Fruit fly (Drosophila melanogaster) whole organism, embryonic: ENCODE data around the gene CG10068.

Experiments
- Ada2b ChIP-seq: fragments of 200-800 bp; sonication (Bioruptor generic); IDR thresholded peaks from 2 replicates; pipeline ENCODE4 v1.3.6; 2022; ENCODE audit warnings: missing biosample characterization, missing genetic modification characterization
- B-H1 ChIP-seq: fragments of 200-800 bp; sonication (Bioruptor generic); IDR thresholded peaks from 3 replicates; pipeline ENCODE4 v1.3.6; 2022; ENCODE audit warnings: missing biosample characterization, missing genetic modification characterization
- CG10462 ChIP-seq: fragments of 200-800 bp; sonication (Bioruptor generic); optimal IDR thresholded peaks from 2 replicates; lab custom pipeline; 2016; ENCODE audit warnings: missing biosample characterization, missing genetic modification characterization
- CG14014 ChIP-seq: fragments of 200-800 bp; sonication (Bioruptor generic); IDR thresholded peaks from 2 replicates; pipeline ENCODE4 v1.3.6; 2022; ENCODE audit warnings: missing biosample characterization, missing genetic modification characterization
- CG15073 ChIP-seq: fragments of 200-800 bp; sonication (Bioruptor generic); optimal IDR thresholded peaks from 2 replicates; lab custom pipeline; 2016; ENCODE audit warnings: missing biosample characterization, missing genetic modification characterization
- CG15479 ChIP-seq: fragments of 200-800 bp; sonication (Bioruptor generic); optimal IDR thresholded peaks from 3 replicates; lab custom pipeline; 2019; ENCODE audit warnings: missing biosample characterization, mild to moderate bottlenecking, missing genetic modification characterization, moderate library complexity
- CG17361 ChIP-seq: fragments of 200-800 bp; sonication (Bioruptor generic); IDR thresholded peaks from 3 replicates; pipeline ENCODE4 v1.3.6; 2022; ENCODE audit warnings: missing biosample characterization, missing genetic modification characterization
- CG18476 ChIP-seq: fragments of 200-800 bp; sonication (Bioruptor generic); optimal IDR thresholded peaks from 2 replicates; lab custom pipeline; 2016; ENCODE audit warnings: missing biosample characterization, mild to moderate bottlenecking, missing genetic modification characterization
- CG18619 ChIP-seq: fragments of 200-800 bp; sonication (Bioruptor generic); optimal IDR thresholded peaks from 3 replicates; lab custom pipeline; 2017; ENCODE audit warnings: missing biosample characterization, mild to moderate bottlenecking, missing genetic modification characterization
- CG2202 ChIP-seq: fragments of 200-800 bp; sonication (Bioruptor generic); optimal IDR thresholded peaks from 2 replicates; lab custom pipeline; 2018; ENCODE audit warnings: missing biosample characterization, mild to moderate bottlenecking, missing genetic modification characterization
- CG31365 ChIP-seq: fragments of 200-800 bp; sonication (Bioruptor generic); optimal IDR thresholded peaks from 2 replicates; lab custom pipeline; 2018; ENCODE audit warnings: missing biosample characterization, mild to moderate bottlenecking, missing genetic modification characterization
- CG34224 ChIP-seq: fragments of 200-800 bp; sonication (Bioruptor generic); IDR thresholded peaks from 3 replicates; pipeline ENCODE4 v1.3.6; 2022; ENCODE audit warnings: missing biosample characterization, missing genetic modification characterization; ENCODE audit not compliant: partially characterized antibody
- CG4360 ChIP-seq: fragments of 200-800 bp; sonication (Bioruptor generic); IDR thresholded peaks from 2 replicates; pipeline ENCODE4 v1.3.6; 2022; ENCODE audit warnings: missing biosample characterization, missing genetic modification characterization
- CG4820 ChIP-seq: fragments of 200-800 bp; sonication (Bioruptor generic); optimal IDR thresholded peaks from 3 replicates; lab custom pipeline; 2016; ENCODE audit warnings: missing biosample characterization, missing genetic modification characterization
- CG6254 ChIP-seq: fragments of 200-800 bp; sonication (Bioruptor generic); optimal IDR thresholded peaks from 3 replicates; lab custom pipeline; 2017; ENCODE audit warnings: mild to moderate bottlenecking, missing biosample characterization, missing genetic modification reagents, missing genetic modification characterization
- CG7745 ChIP-seq: fragments of 200-800 bp; sonication (Bioruptor generic); optimal IDR thresholded peaks from 2 replicates; lab custom pipeline; 2018; ENCODE audit warnings: missing biosample characterization, mild to moderate bottlenecking, missing genetic modification characterization, moderate library complexity
- CG8359 ChIP-seq: fragments of 200-800 bp; sonication (Bioruptor generic); optimal IDR thresholded peaks from 2 replicates; lab custom pipeline; 2017; ENCODE audit warnings: missing biosample characterization, mild to moderate bottlenecking, missing genetic modification characterization, borderline replicate concordance
- CG9817 ChIP-seq: fragments of 200-800 bp; sonication (Bioruptor generic); optimal IDR thresholded peaks from 2 replicates; lab custom pipeline; 2018; ENCODE audit warnings: missing biosample characterization, mild to moderate bottlenecking, missing genetic modification characterization, moderate library complexity
- CG9876 ChIP-seq: fragments of 200-800 bp; sonication (Bioruptor generic); optimal IDR thresholded peaks from 2 replicates; lab custom pipeline; 2016; ENCODE audit warnings: missing biosample characterization, missing genetic modification characterization
- Dek ChIP-seq: fragments of 200-800 bp; sonication (Bioruptor generic); optimal IDR thresholded peaks from 3 replicates; lab custom pipeline; 2019; ENCODE audit warnings: missing biosample characterization, mild to moderate bottlenecking, missing genetic modification characterization, moderate library complexity
- Dp ChIP-seq: fragments of 200-800 bp; sonication (Bioruptor generic); optimal IDR thresholded peaks from 2 replicates; lab custom pipeline; 2018; ENCODE audit warnings: missing biosample characterization, mild to moderate bottlenecking, missing genetic modification characterization, moderate library complexity
- Ets97D ChIP-seq: fragments of 200-800 bp; sonication (Bioruptor generic); optimal IDR thresholded peaks from 3 replicates; lab custom pipeline; 2016; ENCODE audit warnings: missing biosample characterization, missing genetic modification characterization
- Fer3 ChIP-seq: fragments of 200-800 bp; sonication (Bioruptor generic); optimal IDR thresholded peaks from 2 replicates; lab custom pipeline; 2018; ENCODE audit warnings: missing biosample characterization, mild to moderate bottlenecking, missing genetic modification characterization, moderate library complexity
- Hmx ChIP-seq: fragments of 200-800 bp; sonication (Bioruptor generic); optimal IDR thresholded peaks from 2 replicates; lab custom pipeline; 2016; ENCODE audit warnings: missing biosample characterization, missing genetic modification characterization
- Hsf ChIP-seq: fragments of 200-800 bp; sonication (Bioruptor generic); optimal IDR thresholded peaks from 3 replicates; lab custom pipeline; 2016; ENCODE audit warnings: missing biosample characterization, missing genetic modification characterization
- Lhr ChIP-seq: fragments of 200-800 bp; sonication (Bioruptor generic); optimal IDR thresholded peaks from 3 replicates; lab custom pipeline; 2017; ENCODE audit warnings: mild to moderate bottlenecking, missing biosample characterization, missing genetic modification reagents, missing genetic modification characterization
- Meics ChIP-seq: fragments of 200-800 bp; sonication (Bioruptor generic); optimal IDR thresholded peaks from 2 replicates; lab custom pipeline; 2017; ENCODE audit warnings: missing biosample characterization, mild to moderate bottlenecking, missing genetic modification characterization
- Mes4 ChIP-seq: fragments of 200-800 bp; sonication (Bioruptor generic); optimal IDR thresholded peaks from 2 replicates; lab custom pipeline; 2016; ENCODE audit warnings: missing biosample characterization, missing genetic modification characterization
- NK7.1 ChIP-seq: fragments of 200-800 bp; sonication (Bioruptor generic); optimal IDR thresholded peaks from 3 replicates; lab custom pipeline; 2016; ENCODE audit warnings: missing biosample characterization, missing genetic modification characterization
- Xrp1 ChIP-seq: fragments of 200-800 bp; sonication (Bioruptor generic); IDR thresholded peaks from 2 replicates; pipeline ENCODE4 v1.3.6; 2022; ENCODE audit warnings: missing biosample characterization, missing genetic modification characterization
- bbx ChIP-seq: fragments of 200-800 bp; sonication (Bioruptor generic); IDR thresholded peaks from 2 replicates; pipeline ENCODE4 v1.3.6; 2022; ENCODE audit warnings: missing biosample characterization, missing genetic modification characterization; ENCODE audit not compliant: partially characterized antibody
- crc ChIP-seq: fragments of 200-800 bp; sonication (Bioruptor generic); optimal IDR thresholded peaks from 2 replicates; lab custom pipeline; 2016; ENCODE audit warnings: missing biosample characterization, missing genetic modification characterization
- dan ChIP-seq: fragments of 200-800 bp; sonication (Bioruptor generic); IDR thresholded peaks from 2 replicates; pipeline ENCODE4 v1.3.6; 2022; ENCODE audit warnings: missing biosample characterization, missing genetic modification characterization
- dati ChIP-seq: fragments of 200-800 bp; sonication (Bioruptor generic); IDR thresholded peaks from 2 replicates; pipeline ENCODE4 v1.3.6; 2022; ENCODE audit warnings: missing biosample characterization, missing genetic modification characterization
- dysf ChIP-seq: fragments of 200-800 bp; sonication (Bioruptor generic); IDR thresholded peaks from 3 replicates; pipeline ENCODE4 v1.3.6; 2022; ENCODE audit warnings: missing biosample characterization, missing genetic modification characterization
- emc ChIP-seq: fragments of 200-800 bp; sonication (Bioruptor generic); optimal IDR thresholded peaks from 2 replicates; lab custom pipeline; 2016; ENCODE audit warnings: missing biosample characterization, missing genetic modification characterization
- ewg ChIP-seq: fragments of 200-800 bp; sonication (Bioruptor generic); optimal IDR thresholded peaks from 3 replicates; lab custom pipeline; 2017; ENCODE audit warnings: mild to moderate bottlenecking, missing biosample characterization, missing genetic modification reagents, missing genetic modification characterization
- fd64A ChIP-seq: fragments of 200-800 bp; sonication (Bioruptor generic); optimal IDR thresholded peaks from 3 replicates; lab custom pipeline; 2018; ENCODE audit warnings: missing biosample characterization, mild to moderate bottlenecking, missing genetic modification characterization
- h ChIP-seq: fragments of >200 bp; optimal IDR thresholded peaks from 2 replicates; lab custom pipeline; 2017
- ind ChIP-seq: fragments of 200-800 bp; sonication (Bioruptor generic); optimal IDR thresholded peaks from 3 replicates; lab custom pipeline; 2016; ENCODE audit warnings: missing biosample characterization, missing genetic modification characterization
- insv ChIP-seq, 2 experiments: fragments of 200-800 bp; sonication (Bioruptor generic); optimal IDR thresholded peaks; 3 replicates each; lab custom pipeline; 2016 to 2018; ENCODE audit warnings: missing biosample characterization in 2 of 2, missing genetic modification characterization in 2 of 2
- knrl ChIP-seq: fragments of 200-800 bp; sonication (Bioruptor generic); IDR thresholded peaks from 3 replicates; pipeline ENCODE4 v1.3.6; 2022; ENCODE audit warnings: missing biosample characterization, missing genetic modification characterization; ENCODE audit not compliant: partially characterized antibody
- lilli ChIP-seq: fragments of 200-800 bp; sonication (Bioruptor generic); optimal IDR thresholded peaks from 3 replicates; lab custom pipeline; 2016; ENCODE audit warnings: missing biosample characterization, missing genetic modification characterization
- psq ChIP-seq: fragments of 200-800 bp; sonication (Bioruptor generic); optimal IDR thresholded peaks from 2 replicates; lab custom pipeline; 2017; ENCODE audit warnings: missing biosample characterization, missing genetic modification characterization
- sens ChIP-seq: fragments of 200-800 bp; sonication (Bioruptor generic); peaks from one replicate; lab custom pipeline; 2016; ENCODE audit warnings: missing biosample characterization, missing genetic modification characterization
- shn ChIP-seq: fragments of 200-800 bp; sonication (Bioruptor generic); optimal IDR thresholded peaks from 3 replicates; lab custom pipeline; 2016; ENCODE audit warnings: missing biosample characterization, missing genetic modification characterization
- sim ChIP-seq: fragments of 200-800 bp; sonication (Bioruptor generic); IDR thresholded peaks from 2 replicates; pipeline ENCODE4 v1.3.6; 2022; ENCODE audit warnings: missing biosample characterization, missing genetic modification characterization
- ssp ChIP-seq: fragments of 200-800 bp; sonication (Bioruptor generic); IDR thresholded peaks from 2 replicates; pipeline ENCODE4 v1.3.6; 2022; ENCODE audit warnings: missing biosample characterization, missing genetic modification characterization
- wor ChIP-seq: fragments of 200-800 bp; sonication (Bioruptor generic); IDR thresholded peaks from 2 replicates; pipeline ENCODE4 v1.3.6; 2022; ENCODE audit warnings: missing biosample characterization, missing genetic modification characterization
- zen2 ChIP-seq: fragments of 200-800 bp; sonication (Bioruptor generic); IDR thresholded peaks from 3 replicates; pipeline ENCODE4 v1.3.6; 2022; ENCODE audit warnings: missing biosample characterization, missing genetic modification characterization; ENCODE audit not compliant: partially characterized antibody

CG10068 gene

DNA sequence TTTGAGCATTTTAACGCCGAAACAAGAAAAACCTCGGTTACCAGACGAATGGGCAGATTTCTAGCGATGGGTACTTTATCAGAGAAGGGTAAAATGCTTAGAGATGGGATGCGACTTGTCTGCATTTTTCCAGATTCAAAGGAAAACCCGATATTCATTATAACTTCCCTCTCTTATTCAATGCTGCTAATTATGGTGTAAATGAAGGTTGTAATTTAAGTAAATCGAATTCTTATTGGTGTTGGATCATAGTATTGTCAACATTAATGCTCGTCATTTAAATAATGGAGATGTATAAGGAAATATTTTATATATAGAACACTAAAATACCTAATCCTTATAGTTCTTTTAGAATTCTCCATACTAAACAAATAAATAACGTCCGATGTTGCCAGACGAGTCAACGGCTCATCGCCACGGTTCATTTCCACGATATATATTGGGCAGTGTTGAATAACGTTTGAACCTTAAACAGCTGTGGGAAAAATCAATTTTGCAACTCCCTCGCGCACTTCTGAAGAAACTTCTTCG, 3.7 kb downstream of the CG10068 start, which contains the start of the genes Alh and CG10098 (continued):
- TF ChIP-seq knrl (GFP tag; lab: Robert Waterston, UW) (peak; percentile 87; the same call in 2 of the 3 replicates), Meics (GFP tag; lab: Kevin White, UChicago) (peak; percentile 77), zen2 (GFP tag; lab: Robert Waterston, UW) (peak; percentile 61; the same call in 2 of the 3 replicates), Lhr (GFP tag; lab: Kevin White, UChicago) (peak; percentile 88), wor (GFP tag; lab: Robert Waterston, UW) (0 out of 2 replicates have a peak, but pooled peaks have one; percentile 12), CG8359 (GFP tag; lab: Kevin White, UChicago) (no peak), fd64A (GFP tag; lab: Kevin White, UChicago) (no peak), CG9817 (tag; lab: Kevin White, UChicago) (peak; percentile 91), CG31365 (no peak), bbx (GFP tag; lab: Robert Waterston, UW) (peak; percentile 68), CG9876 (GFP tag; lab: Kevin White, UChicago) (peak; percentile 87), CG7745 (tag; lab: Kevin White, UChicago) (no peak), CG18619 (GFP tag; lab: Kevin White, UChicago) (peak; percentile 85), Fer3 (tag; lab: Kevin White, UChicago) (peak; percentile 77), CG6254 (GFP tag; lab: Kevin White, UChicago) (no peak), Hsf (GFP tag; lab: Kevin White, UChicago) (peak; percentile 91), CG34224 (GFP tag; lab: Robert Waterston, UW) (peak; percentile 63; the same call in 2 of the 3 replicates), lilli (GFP tag; lab: Kevin White, UChicago) (peak; percentile 94), Xrp1 (GFP tag; lab: Robert Waterston, UW) (peak; percentile 68; the same call in 1 of the 2 replicates), CG18476 (GFP tag; lab: Kevin White, UChicago) (peak; percentile 76), shn (GFP tag; lab: Kevin White, UChicago) (peak; percentile 85), B-H1 (peak; percentile 54), CG15479 (GFP tag; lab: Kevin White, UChicago) (no peak), Ets97D (GFP tag; lab: Kevin White, UChicago) (peak; percentile 75), NK7.1 (peak; percentile 58), ewg (GFP tag; lab: Kevin White, UChicago) (peak; percentile 51), ind (peak; percentile 92), ssp (GFP tag; lab: Robert Waterston, UW) (peak; percentile 80), Mes4 (peak; percentile 59), CG15073 (GFP tag; lab: Kevin White, UChicago) (peak; percentile 40), emc (GFP tag; lab: Kevin White, UChicago) (peak; percentile 69), CG14014 (peak; percentile 83), CG10462 (GFP tag; lab: Kevin White, UChicago) (peak; percentile 71), dysf (GFP tag; lab: Robert Waterston, UW) (peak; percentile 81), Dek (tag; lab: Kevin White, UChicago) (peak; percentile 80), CG4360 (GFP tag; lab: Robert Waterston, UW) (no peak), CG2202 (peak; percentile 29), CG4820 (GFP tag; lab: Kevin White, UChicago) (peak; percentile 73), sim (GFP tag; lab: Robert Waterston, UW) (no peak), insv (GFP tag; optimal IDR thresholded peaks at IDR 0.05; lab: Kevin White, UChicago) (peak in 1 of 2 experiments; percentile 52), Dp (GFP tag; lab: Kevin White, UChicago) (peak; percentile 17), sens (GFP tag; lab: Kevin White, UChicago) (peak; percentile 96), dan (no peak), dati (GFP tag; lab: Robert Waterston, UW) (0 out of 2 replicates have a peak, but pooled peaks have one; percentile 18), Hmx (GFP tag; lab: Kevin White, UChicago) (peak; percentile 75), crc (peak; percentile 39), Ada2b (GFP tag; lab: Robert Waterston, UW) (peak; percentile 73), h (lab: Kevin White, UChicago) (no peak), CG17361 (GFP tag; lab: Robert Waterston, UW) (peak; percentile 93), psq (GFP tag; lab: Kevin White, UChicago) (peak; percentile 41)
